Worm (Caenorhabditis elegans): ENCODE measurements around the gene ptr-20.

The ptr-20 gene

DNA sequence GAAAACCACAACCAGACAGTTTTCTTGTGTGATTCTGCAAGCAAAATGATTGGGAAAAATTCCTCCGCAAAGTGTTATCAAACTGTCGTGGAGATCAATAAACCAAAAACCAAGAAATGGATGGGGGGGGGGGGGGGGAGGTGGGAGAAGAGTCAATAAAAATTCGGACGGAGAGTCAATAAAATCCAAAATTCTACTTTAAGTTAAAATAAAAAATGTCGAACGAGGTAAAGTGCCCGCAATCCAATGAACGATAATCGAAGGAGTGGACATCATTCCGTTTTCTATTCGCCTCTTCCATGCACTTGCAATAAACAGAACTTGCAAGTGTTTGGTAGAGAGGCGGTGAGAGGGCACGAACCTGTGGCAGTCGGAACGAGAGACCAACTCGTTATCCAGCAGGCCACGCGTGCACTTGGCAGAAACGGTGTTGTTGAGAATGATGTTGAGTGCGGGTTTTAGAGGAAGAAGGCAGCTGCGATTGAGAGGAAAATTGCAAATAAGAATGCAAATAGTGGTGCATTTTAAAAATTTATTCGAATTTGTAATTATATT lies 7.8 kb downstream of the ptr-20 start, which contains the start of gene gst-27 (continued):
- TF ChIP-seq nfyb-1 (GFP tag; IDR thresholded peaks at IDR 0.05) (peak; percentile 83), K12H6.12 (tag; optimal IDR thresholded peaks at IDR 0.05) (peak; percentile 82), nfya-1 (tag; optimal IDR thresholded peaks at IDR 0.05; ENCODE audit: borderline replicate concordance, insufficient read depth) (no peak), athp-1 (tag; optimal IDR thresholded peaks at IDR 0.05) (peak; percentile 87), somi-1 (GFP tag; optimal IDR thresholded peaks at IDR 0.05) (peak; percentile 18), snpc-1.3 (tag; optimal IDR thresholded peaks at IDR 0.05; ENCODE audit: insufficient read depth) (peak; percentile 95), Y53G8AR.9 (GFP tag; conservative IDR thresholded peaks at IDR 0.05) (peak; percentile 79), egl-44 (GFP tag; IDR thresholded peaks at IDR 0.05) (peak; percentile 90), nhr-179 (tag; optimal IDR thresholded peaks at IDR 0.05) (peak; percentile 72), cebp-1 (GFP tag; IDR thresholded peaks at IDR 0.05) (no peak), cebp-1 (tag; optimal IDR thresholded peaks at IDR 0.05) (peak; percentile 86), hlh-12 (tag; optimal IDR thresholded peaks at IDR 0.05) (no peak), Y53F4B.3 (GFP tag; IDR thresholded peaks at IDR 0.05) (peak; percentile 56; the same call in 1 of the 2 replicates), ztf-26 (tag; optimal IDR thresholded peaks at IDR 0.05) (peak; percentile 91), Y95B8A.8 (GFP tag; IDR thresholded peaks at IDR 0.05) (no peak), aptf-2 (GFP tag; conservative IDR thresholded peaks at IDR 0.05) (no peak), F55B11.4 (tag; optimal IDR thresholded peaks at IDR 0.05; ENCODE audit: borderline replicate concordance, insufficient read depth) (no peak), ztf-28 (GFP tag; IDR thresholded peaks at IDR 0.05) (0 out of 2 replicates have a peak, but pooled peaks have one; percentile 70), aptf-3 (GFP tag; IDR thresholded peaks at IDR 0.05) (0 out of 2 replicates have a peak, but pooled peaks have one; percentile 47), F23B12.7 (tag; optimal IDR thresholded peaks at IDR 0.05; ENCODE audit: insufficient read depth) (peak; percentile 97), hrde-1 (tag; optimal IDR thresholded peaks at IDR 0.05; ENCODE audit: borderline replicate concordance) (peak; percentile 79), ceh-91 (GFP tag; IDR thresholded peaks at IDR 0.05) (0 out of 2 replicates have a peak, but pooled peaks have one; percentile 21), nfya-2 (GFP tag; IDR thresholded peaks at IDR 0.05) (no peak), him-1 (tag; optimal IDR thresholded peaks at IDR 0.05) (peak; percentile 88), D2030.7 (GFP tag; IDR thresholded peaks at IDR 0.05) (peak; percentile 98), Y67H2A.10 (GFP tag; conservative IDR thresholded peaks at IDR 0.05) (no peak), rpc-1 (optimal IDR thresholded peaks at IDR 0.05) (peak; percentile 93), rpc-1 (tag; optimal IDR thresholded peaks at IDR 0.05) (peak; percentile 96), ccch-3 (GFP tag; optimal IDR thresholded peaks at IDR 0.05) (peak; percentile 55), C17E4.6 (GFP tag; IDR thresholded peaks at IDR 0.05) (peak; percentile 70), nhr-27 (tag; optimal IDR thresholded peaks at IDR 0.05) (peak; percentile 63), cebp-2 (GFP tag; IDR thresholded peaks at IDR 0.05) (peak; percentile 86), snpc-4 (GFP tag; optimal IDR thresholded peaks at IDR 0.05) (peak; percentile 53), snpc-4 (tag; optimal IDR thresholded peaks at IDR 0.05) (peak; percentile 57 to 84 (median 79)), zfh-2 (GFP tag; conservative IDR thresholded peaks at IDR 0.05) (peak; percentile 86), Y79H2A.3 (GFP tag; conservative IDR thresholded peaks at IDR 0.05) (peak; percentile 80; the same call in 1 of the 2 replicates), T07F8.4 (tag; optimal IDR thresholded peaks at IDR 0.05) (peak; percentile 89), madf-3 (GFP tag; IDR thresholded peaks at IDR 0.05) (peak; percentile 36; the same call in 1 of the 2 replicates), sptf-2 (GFP tag; optimal IDR thresholded peaks at IDR 0.05) (peak; percentile 73), fkh-3 (tag; optimal IDR thresholded peaks at IDR 0.05) (peak; percentile 77), mes-4 (tag; optimal IDR thresholded peaks at IDR 0.05) (peak; percentile 89), B0035.1 (tag; optimal IDR thresholded peaks at IDR 0.05) (peak; percentile 61), pbrm-1 (GFP tag; IDR thresholded peaks at IDR 0.05) (peak; percentile 81), lir-1 (GFP tag; conservative IDR thresholded peaks at IDR 0.05) (peak; percentile 52; the same call in 1 of the 2 replicates), attf-3 (GFP tag; conservative IDR thresholded peaks at IDR 0.05) (peak; percentile 60; the same call in 1 of the 2 replicates), T26A5.8 (tag; optimal IDR thresholded peaks at IDR 0.05) (peak; percentile 22), repo-1 (tag; optimal IDR thresholded peaks at IDR 0.05) (peak; percentile 76), die-1 (tag; optimal IDR thresholded peaks at IDR 0.05) (peak; percentile 95)
